Fruit fly (Drosophila melanogaster) whole organism, wandering third instar larva: ENCODE measurements around the gene CG7333.

Experiments
- Hr78 ChIP-seq: fragments of >200 bp; optimal IDR thresholded peaks from 2 replicates; lab custom pipeline; 2017; ENCODE audit warnings: missing biosample characterization, missing genetic modification characterization
- br ChIP-seq: fragments of 200-800 bp; sonication (Bioruptor generic); optimal IDR thresholded peaks from 2 replicates; lab custom pipeline; 2016; ENCODE audit warnings: missing biosample characterization, missing genetic modification characterization
- foxo ChIP-seq, 2 experiments: fragments of 200-800 bp; sonication (Bioruptor generic); optimal IDR thresholded peaks; 2 replicates in 1 of 2; 3 replicates in 1 of 2; lab custom pipeline; 2016 to 2017; ENCODE audit warnings: missing biosample characterization in 2 of 2, missing genetic modification characterization in 2 of 2
- fru ChIP-seq: fragments of 200-800 bp; sonication (Bioruptor generic); optimal IDR thresholded peaks from 3 replicates; lab custom pipeline; 2016; ENCODE audit warnings: missing biosample characterization, mild to moderate bottlenecking, missing genetic modification characterization
- lola ChIP-seq: fragments of >200 bp; optimal IDR thresholded peaks from 2 replicates; lab custom pipeline; 2017; ENCODE audit warnings: missing biosample characterization, missing genetic modification characterization
- psq ChIP-seq: fragments of 200-800 bp; sonication (Bioruptor generic); optimal IDR thresholded peaks from 3 replicates; lab custom pipeline; 2017; ENCODE audit warnings: missing biosample characterization, mild to moderate bottlenecking, missing genetic modification characterization, moderate library complexity
- tai ChIP-seq: sonication (Bioruptor generic); optimal IDR thresholded peaks from 2 replicates; lab custom pipeline; 2016; ENCODE audit warnings: missing biosample characterization, missing genetic modification characterization
- usp ChIP-seq: fragments of >200 bp; optimal IDR thresholded peaks from 2 replicates; lab custom pipeline; 2017; ENCODE audit warnings: missing biosample characterization, missing genetic modification characterization

DNA sequence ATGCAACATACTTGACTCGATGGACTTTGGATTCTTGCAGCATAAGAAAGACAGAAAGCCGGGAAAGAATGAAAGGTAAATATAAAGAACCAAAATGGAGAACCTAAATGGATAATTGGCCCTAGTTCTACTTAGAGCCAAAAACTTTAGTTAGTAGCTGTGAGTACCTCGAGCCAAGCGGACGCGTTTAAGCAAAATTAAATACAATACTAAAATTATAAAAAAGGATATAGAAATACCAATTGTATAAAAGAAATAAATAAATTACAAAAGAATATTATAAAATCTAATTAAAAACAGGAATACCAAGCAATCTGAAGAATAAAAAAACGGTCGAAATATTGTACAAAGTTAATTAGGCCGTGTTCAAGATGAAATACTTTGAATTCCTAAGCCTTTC lies 34.2 kb downstream of the CG7333 start, which contains the start of gene CG34138:
- TF ChIP-seq usp (no peak), foxo (GFP tag; optimal IDR thresholded peaks at IDR 0.05; lab: Kevin White, UChicago) (no peak), psq (no peak), lola (no peak), fru (GFP tag; lab: Kevin White, UChicago) (no peak), br (GFP tag; lab: Kevin White, UChicago) (no peak), Hr78 (GFP tag; lab: Kevin White, UChicago) (no peak), tai (no peak)
